Worm (Caenorhabditis elegans) whole organism, early embryonic: ENCODE results near the gene srh-203.
"Not testable (repeated sequence)": the region's sequence is repeated elsewhere in the genome, so short reads cannot be mapped to it uniquely, and the experiment has no call there.

Source experiments
- B0310.2 ChIP-seq: sonication (generic microtip); optimal IDR thresholded peaks from 2 replicates; lab custom pipeline; 2016; ENCODE audit warnings: mild to moderate bottlenecking, missing genetic modification characterization, missing compliant biosample characterization
- F13C5.2 ChIP-seq: sonication (generic microtip); optimal IDR thresholded peaks from 2 replicates; lab custom pipeline; 2017; ENCODE audit warnings: mild to moderate bottlenecking, missing genetic modification characterization, inconsistent platforms, missing compliant biosample characterization
- aly-1 ChIP-seq: sonication (generic microtip); optimal IDR thresholded peaks from 2 replicates; lab custom pipeline; 2016; ENCODE audit warnings: missing genetic modification characterization, missing compliant biosample characterization
- ama-1 ChIP-seq: fragments of 150-350 bp; optimal IDR thresholded peaks from 2 replicates; lab custom pipeline; 2014
- ceh-13 ChIP-seq: fragments of 200-800 bp; sonication (Bioruptor generic); optimal IDR thresholded peaks from 2 replicates; lab custom pipeline; 2018; ENCODE audit warnings: mild to moderate bottlenecking, missing genetic modification characterization, missing compliant biosample characterization
- ceh-36 ChIP-seq: sonication (generic microtip); optimal IDR thresholded peaks from 2 replicates; lab custom pipeline; 2016; ENCODE audit warnings: missing genetic modification characterization, inconsistent platforms, missing compliant biosample characterization
- ets-7 ChIP-seq: sonication (generic microtip); optimal IDR thresholded peaks from 2 replicates; lab custom pipeline; 2016; ENCODE audit warnings: missing genotype, missing genetic modification characterization, missing compliant biosample characterization
- flt-1 ChIP-seq: fragments of 200-800 bp; sonication (Bioruptor generic); IDR thresholded peaks from 2 replicates; pipeline ENCODE4 v1.3.6; 2022; ENCODE audit warnings: missing genetic modification characterization, missing compliant biosample characterization
- hmbx-1 ChIP-seq: sonication (generic microtip); optimal IDR thresholded peaks from 2 replicates; lab custom pipeline; 2016; ENCODE audit warnings: mild to moderate bottlenecking, missing genetic modification characterization, missing compliant biosample characterization
- hmg-4 ChIP-seq: fragments of 200-800 bp; sonication (Bioruptor generic); optimal IDR thresholded peaks from 2 replicates; lab custom pipeline; 2018; ENCODE audit warnings: mild to moderate bottlenecking, missing genetic modification characterization, missing compliant biosample characterization
- hnd-1 ChIP-seq: sonication (generic microtip); optimal IDR thresholded peaks from 2 replicates; lab custom pipeline; 2016; ENCODE audit warnings: missing genetic modification characterization, missing compliant biosample characterization
- pes-1 ChIP-seq: fragments of 200-800 bp; sonication (Bioruptor generic); IDR thresholded peaks from 2 replicates; pipeline ENCODE4 v1.3.6; 2022; ENCODE audit warnings: missing genetic modification reagents, missing genetic modification characterization, missing compliant biosample characterization
- scrt-1 ChIP-seq: fragments of 200-800 bp; sonication (Bioruptor generic); IDR thresholded peaks from 2 replicates; pipeline ENCODE4 v1.3.6; 2022; ENCODE audit warnings: missing genetic modification characterization, missing compliant biosample characterization
- sea-1 ChIP-seq: fragments of 200-800 bp; sonication (Bioruptor generic); conservative IDR thresholded peaks from 2 replicates; pipeline ENCODE4 v1.3.6; 2022; ENCODE audit warnings: missing genetic modification characterization, missing compliant biosample characterization
- tbx-11 ChIP-seq: fragments of 200-800 bp; sonication (Bioruptor generic); IDR thresholded peaks from 2 replicates; pipeline ENCODE4 v1.3.6; 2022; ENCODE audit warnings: missing genetic modification characterization, missing compliant biosample characterization
- tbx-37 ChIP-seq: fragments of 200-800 bp; sonication (Bioruptor generic); conservative IDR thresholded peaks from 2 replicates; pipeline ENCODE4 v1.3.6; 2022; ENCODE audit warnings: missing genetic modification reagents, missing genetic modification characterization, missing compliant biosample characterization
- tra-4 ChIP-seq: sonication (generic microtip); optimal IDR thresholded peaks from 2 replicates; lab custom pipeline; 2017; ENCODE audit warnings: missing genetic modification characterization, missing compliant biosample characterization

The srh-203 gene

DNA sequence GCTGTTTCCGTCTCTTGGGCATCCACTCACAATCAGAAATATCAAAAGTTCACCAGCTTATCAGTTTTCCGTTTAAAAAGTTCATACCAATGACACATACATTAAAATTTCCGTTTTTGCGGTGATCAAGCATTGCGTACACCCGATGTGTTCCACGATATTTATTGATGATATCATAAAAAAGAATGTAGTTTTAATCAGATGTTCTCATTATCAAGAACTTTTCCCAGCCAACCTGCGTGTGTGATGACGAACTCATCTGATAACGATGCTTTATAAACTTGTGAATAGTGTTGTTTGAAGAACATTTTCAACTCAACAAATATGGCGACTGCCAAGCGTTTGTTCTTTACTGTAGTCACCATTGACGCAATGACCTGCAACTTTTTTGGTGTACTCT lies 39.3 kb downstream of the srh-203 start, which contains the start of gene clc-21:
Gene clc-21, plus strand, starts transcription at position 301 of the 400 bp plus-strand sequence.
- TF ChIP-seq scrt-1 (no peak), ets-7 (tag; lab: Kevin White, UChicago) (no peak), hmbx-1 (tag; lab: Kevin White, UChicago) (no peak), aly-1 (no peak), ceh-36 (tag; lab: Kevin White, UChicago) (no peak), hmg-4 (GFP tag; lab: Kevin White, UChicago) (no peak), tra-4 (tag; lab: Kevin White, UChicago) (no peak), tbx-37 (no peak), tbx-11 (GFP tag; lab: Robert Waterston, UW) (no peak), B0310.2 (tag; lab: Kevin White, UChicago) (no peak), sea-1 (GFP tag; lab: Robert Waterston, UW) (no peak), pes-1 (no peak), flt-1 (GFP tag; lab: Robert Waterston, UW) (no peak), ceh-13 (GFP tag; lab: Kevin White, UChicago) (no peak), ama-1 (lab: Kevin White, UChicago) (no peak), F13C5.2 (tag; lab: Kevin White, UChicago) (no peak), hnd-1 (no peak)

DNA sequence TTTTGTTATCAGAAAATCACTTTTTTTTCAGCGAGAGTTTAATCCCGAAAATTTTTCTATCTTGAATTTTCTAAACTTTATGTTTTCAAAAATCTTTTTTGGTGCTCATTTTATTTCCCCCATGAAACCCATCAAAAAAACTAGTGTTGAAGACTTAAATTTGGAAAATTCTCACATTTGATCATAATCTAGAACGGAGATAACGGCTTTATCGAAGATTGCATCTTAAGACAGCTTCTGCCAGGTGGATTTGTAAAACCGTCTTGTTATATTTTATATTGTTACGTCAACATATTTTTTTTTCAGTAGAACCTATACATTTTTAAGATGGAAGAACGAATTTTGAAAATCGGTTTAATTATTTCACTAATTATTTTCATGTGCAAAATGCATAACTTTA lies 41.1 kb downstream of the srh-203 start, which contains the start of gene T27C5.12:
Gene T27C5.12, plus strand, starts transcription at position 301 of the 400 bp plus-strand sequence.
- TF ChIP-seq B0310.2 (tag; lab: Kevin White, UChicago) (no peak), hmbx-1 (tag; lab: Kevin White, UChicago) (no peak), ama-1 (lab: Kevin White, UChicago) (no peak), tbx-11 (GFP tag; lab: Robert Waterston, UW) (no peak), flt-1 (GFP tag; lab: Robert Waterston, UW) (no peak), tbx-37 (no peak), sea-1 (GFP tag; lab: Robert Waterston, UW) (no peak), F13C5.2 (tag; lab: Kevin White, UChicago) (no peak), hmg-4 (GFP tag; lab: Kevin White, UChicago) (no peak), tra-4 (tag; lab: Kevin White, UChicago) (no peak), ceh-36 (tag; lab: Kevin White, UChicago) (no peak), pes-1 (no peak), ceh-13 (GFP tag; lab: Kevin White, UChicago) (no peak), hnd-1 (no peak), aly-1 (no peak), scrt-1 (no peak), ets-7 (tag; lab: Kevin White, UChicago) (no peak)

DNA sequence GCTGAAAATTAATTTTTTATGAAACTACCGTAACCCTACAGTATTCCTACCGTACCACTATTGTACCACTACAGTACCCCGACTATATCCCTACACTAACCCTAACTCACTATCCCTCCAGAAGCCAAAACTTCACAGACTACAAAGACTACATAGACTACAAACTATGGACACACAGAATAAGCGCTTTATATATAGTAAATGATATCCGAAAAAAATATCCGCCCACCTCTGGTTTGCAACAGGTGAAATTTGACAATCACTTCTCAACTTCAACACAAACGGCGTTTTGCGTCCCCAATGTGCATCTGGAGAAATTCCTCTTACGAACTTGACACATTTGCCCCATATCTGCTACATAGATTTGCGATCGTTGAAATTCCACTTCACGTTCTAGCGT lies 46.1 kb downstream of the srh-203 start, which contains the start of gene srh-132:
Gene srh-132, plus strand, starts transcription at position 301 of the 400 bp plus-strand sequence.
- TF ChIP-seq B0310.2 (tag; lab: Kevin White, UChicago); ama-1 (lab: Kevin White, UChicago); ets-7 (tag; lab: Kevin White, UChicago): not testable (repeated sequence)
